Worm (Caenorhabditis elegans) whole organism, early embryonic: ENCODE results near the gene ran-3.

ENCODE experiments used
- B0310.2 ChIP-seq: sonication (generic microtip); optimal IDR thresholded peaks from 2 replicates; lab custom pipeline; 2016; ENCODE audit warnings: mild to moderate bottlenecking, missing genetic modification characterization, missing compliant biosample characterization
- aly-1 ChIP-seq: sonication (generic microtip); optimal IDR thresholded peaks from 2 replicates; lab custom pipeline; 2016; ENCODE audit warnings: missing genetic modification characterization, missing compliant biosample characterization
- ama-1 ChIP-seq: fragments of 150-350 bp; optimal IDR thresholded peaks from 2 replicates; lab custom pipeline; 2014
- ceh-13 ChIP-seq: fragments of 200-800 bp; sonication (Bioruptor generic); optimal IDR thresholded peaks from 2 replicates; lab custom pipeline; 2018; ENCODE audit warnings: mild to moderate bottlenecking, missing genetic modification characterization, missing compliant biosample characterization
- ceh-36 ChIP-seq: sonication (generic microtip); optimal IDR thresholded peaks from 2 replicates; lab custom pipeline; 2016; ENCODE audit warnings: missing genetic modification characterization, inconsistent platforms, missing compliant biosample characterization
- ets-7 ChIP-seq: sonication (generic microtip); optimal IDR thresholded peaks from 2 replicates; lab custom pipeline; 2016; ENCODE audit warnings: missing genotype, missing genetic modification characterization, missing compliant biosample characterization
- flt-1 ChIP-seq: fragments of 200-800 bp; sonication (Bioruptor generic); IDR thresholded peaks from 2 replicates; pipeline ENCODE4 v1.3.6; 2022; ENCODE audit warnings: missing genetic modification characterization, missing compliant biosample characterization
- hmbx-1 ChIP-seq: sonication (generic microtip); optimal IDR thresholded peaks from 2 replicates; lab custom pipeline; 2016; ENCODE audit warnings: mild to moderate bottlenecking, missing genetic modification characterization, missing compliant biosample characterization
- sea-1 ChIP-seq: fragments of 200-800 bp; sonication (Bioruptor generic); conservative IDR thresholded peaks from 2 replicates; pipeline ENCODE4 v1.3.6; 2022; ENCODE audit warnings: missing genetic modification characterization, missing compliant biosample characterization
- tbx-11 ChIP-seq: fragments of 200-800 bp; sonication (Bioruptor generic); IDR thresholded peaks from 2 replicates; pipeline ENCODE4 v1.3.6; 2022; ENCODE audit warnings: missing genetic modification characterization, missing compliant biosample characterization
- tra-4 ChIP-seq: sonication (generic microtip); optimal IDR thresholded peaks from 2 replicates; lab custom pipeline; 2017; ENCODE audit warnings: missing genetic modification characterization, missing compliant biosample characterization

DNA sequence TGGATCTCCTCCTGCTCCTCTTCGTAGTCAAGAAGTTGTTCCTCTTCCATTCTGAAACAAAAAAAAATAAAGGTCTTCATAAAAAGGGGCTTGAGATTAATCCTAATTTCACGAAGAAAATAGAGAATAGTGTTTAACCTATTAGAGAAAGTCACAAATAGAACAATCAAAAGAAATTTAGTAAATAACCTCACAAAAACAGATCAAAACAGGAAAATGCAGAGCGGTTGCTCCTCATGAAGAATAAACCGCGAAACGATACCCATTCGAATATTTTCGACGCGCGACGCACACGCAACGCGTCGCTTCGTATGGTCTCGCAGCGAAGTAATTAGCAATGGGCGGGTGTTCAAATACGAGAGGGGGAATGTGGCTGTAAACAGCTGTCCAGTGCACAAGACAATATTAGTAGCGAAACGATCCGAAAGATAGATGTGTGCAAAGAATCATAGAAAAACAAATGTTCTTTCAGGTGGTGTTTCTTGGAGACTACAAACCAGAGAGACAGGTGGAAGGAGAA, 4.0 kb upstream of the ran-3 start, which contains the start of gene hel-1:
- TF ChIP-seq hmbx-1 (tag; lab: Kevin White, UChicago) (no peak), ceh-36 (tag; lab: Kevin White, UChicago) (no peak), aly-1 (tag; lab: Kevin White, UChicago) (no peak), sea-1 (GFP tag; lab: Robert Waterston, UW) (no peak), B0310.2 (no peak), tbx-11 (no peak), ceh-13 (GFP tag; lab: Kevin White, UChicago) (no peak), ets-7 (tag; lab: Kevin White, UChicago) (no peak), ama-1 (lab: Kevin White, UChicago) (no peak), tra-4 (tag; lab: Kevin White, UChicago) (no peak), flt-1 (peak; percentile 46; the same call in 1 of the 2 replicates)
